Worm (Caenorhabditis elegans) whole organism, L4 larva: Measurements from ENCODE around the gene C06E1.1.

Experiments used
- F10B5.3 ChIP-seq: sonication (generic microtip); optimal IDR thresholded peaks from 2 replicates; lab custom pipeline; 2016; ENCODE audit warnings: mild to moderate bottlenecking, missing genetic modification characterization, missing compliant biosample characterization
- F44E2.7 ChIP-seq: fragments of 200-800 bp; sonication (Bioruptor generic); IDR thresholded peaks from 2 replicates; pipeline ENCODE4 v2.1.2; 2022; ENCODE audit warnings: missing genetic modification characterization, missing compliant biosample characterization
- F49E8.2 ChIP-seq: sonication (generic microtip); optimal IDR thresholded peaks from 2 replicates; lab custom pipeline; 2016; ENCODE audit warnings: missing compliant biosample characterization, mild to moderate bottlenecking, missing genetic modification characterization, borderline replicate concordance
- T26A8.4 ChIP-seq: fragments of 200-800 bp; sonication (Bioruptor generic); IDR thresholded peaks from 2 replicates; pipeline ENCODE4 v1.3.6; 2022; ENCODE audit warnings: missing genetic modification characterization, missing compliant biosample characterization
- Y105C5A.15 ChIP-seq: fragments of 200-800 bp; sonication (Bioruptor generic); IDR thresholded peaks from 2 replicates; pipeline ENCODE4 v1.3.6; 2022; ENCODE audit warnings: missing genetic modification characterization, missing compliant biosample characterization
- ZK337.2 ChIP-seq: fragments of 200-800 bp; sonication (Bioruptor generic); IDR thresholded peaks from 2 replicates; pipeline ENCODE4 v1.3.6; 2022; ENCODE audit warnings: missing genetic modification reagents, missing genetic modification characterization, missing compliant biosample characterization
- ama-1 ChIP-seq: fragments of 150-350 bp; optimal IDR thresholded peaks from 2 replicates; lab custom pipeline; 2014; ENCODE audit warnings: inconsistent platforms, mixed read lengths
- arid-1 ChIP-seq: fragments of 200-800 bp; sonication (Bioruptor generic); conservative IDR thresholded peaks from 2 replicates; pipeline ENCODE4 v1.3.6; 2022; ENCODE audit warnings: missing genetic modification reagents, missing genetic modification characterization, missing compliant biosample characterization
- ceh-28 ChIP-seq: fragments of 150-350 bp; optimal IDR thresholded peaks from 2 replicates; lab custom pipeline; 2014; ENCODE audit warnings: missing biosample characterization, missing genetic modification reagents, missing genetic modification characterization
- ceh-44 ChIP-seq: fragments of 200-800 bp; sonication (Bioruptor generic); IDR thresholded peaks from 2 replicates; pipeline ENCODE4 v1.3.6; 2022; ENCODE audit warnings: missing genetic modification reagents, missing genetic modification characterization, missing compliant biosample characterization
- ceh-62 ChIP-seq: sonication (generic microtip); optimal IDR thresholded peaks from 2 replicates; lab custom pipeline; 2017; ENCODE audit warnings: missing biosample characterization, missing genetic modification characterization
- ceh-82 ChIP-seq: sonication (generic microtip); optimal IDR thresholded peaks from 2 replicates; lab custom pipeline; 2017; ENCODE audit warnings: missing biosample characterization, missing genetic modification characterization
- cey-2 ChIP-seq: sonication (generic microtip); optimal IDR thresholded peaks from 3 replicates; lab custom pipeline; 2017; ENCODE audit warnings: missing genetic modification characterization, mild to moderate bottlenecking, missing compliant biosample characterization, antibody characterized with exemption, borderline replicate concordance; ENCODE audit not compliant: insufficient read depth
- ctbp-1 ChIP-seq: fragments of 200-800 bp; sonication (Bioruptor generic); IDR thresholded peaks from 2 replicates; pipeline ENCODE4 v1.3.6; 2022; ENCODE audit warnings: missing genetic modification reagents, missing genetic modification characterization, missing compliant biosample characterization
- daf-12 ChIP-seq: fragments of 150-350 bp; optimal IDR thresholded peaks from 2 replicates; lab custom pipeline; 2014; ENCODE audit warnings: missing biosample characterization, missing genetic modification reagents, missing genetic modification characterization
- daf-19 ChIP-seq: fragments of 200-800 bp; sonication (Bioruptor generic); conservative IDR thresholded peaks from 2 replicates; pipeline ENCODE4 v1.3.6; 2022; ENCODE audit warnings: missing genetic modification characterization, missing compliant biosample characterization
- dmd-6 ChIP-seq: fragments of 200-800 bp; sonication (Bioruptor generic); IDR thresholded peaks from 2 replicates; pipeline ENCODE4 v1.3.6; 2022; ENCODE audit warnings: missing genetic modification reagents, missing genetic modification characterization, missing compliant biosample characterization
- dmd-8 ChIP-seq: fragments of 200-800 bp; sonication (Bioruptor generic); IDR thresholded peaks from 2 replicates; pipeline ENCODE4 v1.3.6; 2022; ENCODE audit warnings: missing genetic modification characterization, missing compliant biosample characterization
- dmd-9 ChIP-seq: fragments of 200-800 bp; sonication (Bioruptor generic); IDR thresholded peaks from 2 replicates; pipeline ENCODE4 v1.3.6; 2022; ENCODE audit warnings: missing genetic modification reagents, missing genetic modification characterization, missing compliant biosample characterization
- dve-1 ChIP-seq: sonication (generic microtip); optimal IDR thresholded peaks from 2 replicates; lab custom pipeline; 2017; ENCODE audit warnings: antibody characterized with exemption, mild to moderate bottlenecking, missing genetic modification characterization, missing compliant biosample characterization; ENCODE audit not compliant: insufficient read depth
- hif-1 ChIP-seq, 2 experiments: sonication (generic microtip); optimal IDR thresholded peaks; 2 replicates each; lab custom pipeline; 2016 to 2017; ENCODE audit warnings: missing compliant biosample characterization in 2 of 2, missing genetic modification characterization in 2 of 2, missing genetic modification reagents in 2 of 2, missing genotype in 2 of 2, mild to moderate bottlenecking in 1 of 2
- hlh-11 ChIP-seq: fragments of 200-800 bp; sonication (Bioruptor generic); optimal IDR thresholded peaks from 2 replicates; lab custom pipeline; 2018; ENCODE audit warnings: mild to moderate bottlenecking, missing genetic modification characterization, missing compliant biosample characterization
- hlh-30 ChIP-seq: sonication (generic microtip); optimal IDR thresholded peaks from 2 replicates; lab custom pipeline; 2017; ENCODE audit warnings: antibody characterized with exemption, mild to moderate bottlenecking, missing genetic modification characterization, missing compliant biosample characterization; ENCODE audit not compliant: insufficient read depth
- hmg-1.1 ChIP-seq: fragments of 200-800 bp; sonication (Bioruptor generic); IDR thresholded peaks from 2 replicates; pipeline ENCODE4 v1.3.6; 2022; ENCODE audit warnings: missing genetic modification reagents, missing genetic modification characterization, missing compliant biosample characterization
- lim-7 ChIP-seq: fragments of 200-800 bp; sonication (Bioruptor generic); IDR thresholded peaks from 2 replicates; pipeline ENCODE4 v1.3.6; 2022; ENCODE audit warnings: missing genetic modification characterization, missing compliant biosample characterization
- lin-29 ChIP-seq: fragments of 200-800 bp; sonication (Bioruptor generic); IDR thresholded peaks from 2 replicates; pipeline ENCODE4 v1.3.6; 2022; ENCODE audit warnings: missing genetic modification reagents, missing genetic modification characterization, missing compliant biosample characterization
- lir-3 ChIP-seq: sonication (generic microtip); optimal IDR thresholded peaks from 2 replicates; lab custom pipeline; 2016; ENCODE audit warnings: mild to moderate bottlenecking, missing genetic modification characterization, missing compliant biosample characterization
- lsy-2 ChIP-seq, 2 experiments: fragments of 150-350 bp in 1 of 2; sonication (generic microtip) in 1 of 2; optimal IDR thresholded peaks; 2 replicates each; lab custom pipeline; 2014 to 2017; ENCODE audit warnings: missing biosample characterization in 2 of 2, missing genetic modification characterization in 2 of 2
- madf-9 ChIP-seq: fragments of 200-800 bp; sonication (Bioruptor generic); conservative IDR thresholded peaks from 2 replicates; pipeline ENCODE4 v1.3.6; 2022; ENCODE audit warnings: missing genetic modification reagents, missing genetic modification characterization, missing compliant biosample characterization
- mdl-1 ChIP-seq, 2 experiments: fragments of 150-350 bp in 1 of 2; sonication (generic microtip) in 1 of 2; optimal IDR thresholded peaks; 2 replicates each; lab custom pipeline; 2014 to 2017; ENCODE audit warnings: missing biosample characterization in 2 of 2, missing genetic modification characterization in 2 of 2
- mdt-29 ChIP-seq: fragments of 200-800 bp; sonication (Bioruptor generic); IDR thresholded peaks from 2 replicates; pipeline ENCODE4 v1.3.6; 2022; ENCODE audit warnings: missing genetic modification reagents, missing genetic modification characterization, missing compliant biosample characterization
- mep-1 ChIP-seq: fragments of 150-350 bp; sonication (generic microtip); optimal IDR thresholded peaks from 3 replicates; lab custom pipeline; 2014; ENCODE audit warnings: missing biosample characterization, missing genetic modification characterization
- mes-2 ChIP-seq: sonication (generic microtip); optimal IDR thresholded peaks from 2 replicates; lab custom pipeline; 2016; ENCODE audit warnings: missing genotype, mild to moderate bottlenecking, missing genetic modification characterization, missing compliant biosample characterization; ENCODE audit not compliant: poor library complexity, severe bottlenecking
- nhr-10 ChIP-seq: fragments of 150-350 bp; optimal IDR thresholded peaks from 2 replicates; lab custom pipeline; 2014; ENCODE audit warnings: missing biosample characterization, missing genetic modification characterization
- nhr-25 ChIP-seq: sonication (generic microtip); optimal IDR thresholded peaks from 2 replicates; lab custom pipeline; 2017; ENCODE audit warnings: missing genetic modification characterization, mild to moderate bottlenecking, missing compliant biosample characterization, antibody characterized with exemption, moderate library complexity, borderline replicate concordance; ENCODE audit not compliant: insufficient read depth
- nhr-28 ChIP-seq: fragments of 150-350 bp; optimal IDR thresholded peaks from 2 replicates; lab custom pipeline; 2014; ENCODE audit warnings: missing biosample characterization, missing genetic modification characterization
- nhr-6 ChIP-seq: fragments of 150-350 bp; optimal IDR thresholded peaks from 2 replicates; lab custom pipeline; 2014; ENCODE audit warnings: missing biosample characterization, missing genetic modification characterization
- pha-4 ChIP-seq, 2 experiments: fragments of 150-350 bp in 1 of 2; fragments of 200-800 bp in 1 of 2; sonication (Bioruptor generic) in 1 of 2; IDR thresholded peaks in 1 of 2; optimal IDR thresholded peaks in 1 of 2; 2 replicates each; pipeline versions ENCODE4 v1.3.6 to Lab custom; 2014 to 2022; ENCODE audit warnings: missing genetic modification characterization in 2 of 2, missing genetic modification reagents in 2 of 2, missing biosample characterization in 1 of 2, missing compliant biosample characterization in 1 of 2
- pqm-1 ChIP-seq: sonication (generic microtip); optimal IDR thresholded peaks from 2 replicates; lab custom pipeline; 2017; ENCODE audit warnings: missing biosample characterization, missing genetic modification characterization
- spr-1 ChIP-seq: sonication (generic microtip); optimal IDR thresholded peaks from 2 replicates; lab custom pipeline; 2016; ENCODE audit warnings: mild to moderate bottlenecking, missing genetic modification characterization, missing compliant biosample characterization
- spr-3 ChIP-seq: fragments of 200-800 bp; sonication (Bioruptor generic); optimal IDR thresholded peaks from 2 replicates; lab custom pipeline; 2018; ENCODE audit warnings: mild to moderate bottlenecking, missing genetic modification characterization, missing compliant biosample characterization
- tag-97 ChIP-seq: fragments of 200-800 bp; sonication (Bioruptor generic); IDR thresholded peaks from 2 replicates; pipeline ENCODE4 v1.3.6; 2022; ENCODE audit warnings: missing genetic modification characterization, missing compliant biosample characterization
- tra-1 ChIP-seq: fragments of 200-800 bp; sonication (Bioruptor generic); IDR thresholded peaks from 2 replicates; pipeline ENCODE4 v1.3.6; 2022; ENCODE audit warnings: missing genetic modification reagents, missing genetic modification characterization, missing compliant biosample characterization
- unc-39 ChIP-seq: sonication (generic microtip); optimal IDR thresholded peaks from 2 replicates; lab custom pipeline; 2017; ENCODE audit warnings: missing biosample characterization, missing genetic modification characterization
- zag-1 ChIP-seq: fragments of 150-350 bp; optimal IDR thresholded peaks from 2 replicates; lab custom pipeline; 2014; ENCODE audit warnings: missing biosample characterization, missing genetic modification characterization
- zfp-2 ChIP-seq: sonication (generic microtip); optimal IDR thresholded peaks from 2 replicates; lab custom pipeline; 2016; ENCODE audit warnings: mild to moderate bottlenecking, missing genetic modification characterization, missing compliant biosample characterization
- ztf-7 ChIP-seq: fragments of 150-350 bp; optimal IDR thresholded peaks from 2 replicates; lab custom pipeline; 2014; ENCODE audit warnings: missing biosample characterization, missing genetic modification characterization

The C06E1.1 gene

ce11 chrIII:8652922-8653321 lies 47.3 kb downstream of the C06E1.1 start (continued):
- TF ChIP-seq nhr-10: no peak
- peak; percentile 35; the same call in 1 of the 2 replicates for TF ChIP-seq madf-9 (GFP tag; lab: Robert Waterston, UW)
- no peak for TF ChIP-seq ceh-62 (tag; lab: Kevin White, UChicago)
- TF ChIP-seq mdl-1 (tag; optimal IDR thresholded peaks at IDR 0.05; lab: Kevin White, UChicago): no peak
- no peak; the same call in 1 of the 2 replicates for TF ChIP-seq dmd-6 (GFP tag; lab: Robert Waterston, UW)
- peak; percentile 75 for TF ChIP-seq T26A8.4 (GFP tag; lab: Robert Waterston, UW)
- no peak; the same call in 1 of the 2 replicates for TF ChIP-seq pha-4 (GFP tag; IDR thresholded peaks at IDR 0.05; lab: Robert Waterston, UW)
- no peak for TF ChIP-seq pha-4 (tag; optimal IDR thresholded peaks at IDR 0.05; lab: Kevin White, UChicago)
- TF ChIP-seq F49E8.2 (tag; lab: Kevin White, UChicago): no peak
- TF ChIP-seq hif-1 (tag; optimal IDR thresholded peaks at IDR 0.05; lab: Kevin White, UChicago): peak in 1 of 2 experiments; percentile 17
- TF ChIP-seq nhr-28 (tag; lab: Kevin White, UChicago): no peak
- TF ChIP-seq dmd-9: no peak
- no peak for TF ChIP-seq nhr-25 (tag; lab: Kevin White, UChicago)
- TF ChIP-seq cey-2 (tag; lab: Kevin White, UChicago): no peak
- peak; percentile 72 for TF ChIP-seq ama-1 (lab: Kevin White, UChicago)
- no peak for TF ChIP-seq pqm-1
- TF ChIP-seq F44E2.7 (GFP tag; lab: Robert Waterston, UW): no peak
- TF ChIP-seq nhr-6 (tag; lab: Kevin White, UChicago): no peak
- peak; percentile 71 for TF ChIP-seq mes-2
- no peak for TF ChIP-seq F10B5.3 (tag; lab: Kevin White, UChicago)
- TF ChIP-seq hmg-1.1 (GFP tag; lab: Robert Waterston, UW): peak; percentile 67
- TF ChIP-seq zag-1: no peak
- TF ChIP-seq dve-1 (tag; lab: Kevin White, UChicago): peak; percentile 20
- no peak for TF ChIP-seq unc-39 (tag; lab: Kevin White, UChicago)
- TF ChIP-seq hlh-11 (tag; lab: Kevin White, UChicago): peak; percentile 14
- peak; percentile 74; the same call in 1 of the 2 replicates for TF ChIP-seq dmd-8 (GFP tag; lab: Robert Waterston, UW)
- TF ChIP-seq ZK337.2: no peak
- TF ChIP-seq ceh-28 (tag; lab: Kevin White, UChicago): no peak
- no peak for TF ChIP-seq spr-3 (GFP tag; lab: Kevin White, UChicago)
- TF ChIP-seq lir-3 (tag; lab: Kevin White, UChicago): no peak

- TF ChIP-seq unc-39 (tag; lab: Kevin White, UChicago): no peak
- TF ChIP-seq F49E8.2 (tag; lab: Kevin White, UChicago): no peak
- no peak for TF ChIP-seq ceh-82 (tag; lab: Kevin White, UChicago)
- TF ChIP-seq zfp-2 (tag; lab: Kevin White, UChicago): no peak
- no peak for TF ChIP-seq dmd-6 (GFP tag; lab: Robert Waterston, UW)
- no peak for TF ChIP-seq ztf-7 (tag; lab: Kevin White, UChicago)
- no peak for TF ChIP-seq spr-1 (tag; lab: Kevin White, UChicago)
- no peak for TF ChIP-seq ceh-44
- no peak for TF ChIP-seq tag-97 (GFP tag; lab: Robert Waterston, UW)
- no peak for TF ChIP-seq hlh-11 (tag; lab: Kevin White, UChicago)
- no peak for TF ChIP-seq nhr-6 (tag; lab: Kevin White, UChicago)
- TF ChIP-seq lim-7 (GFP tag; lab: Robert Waterston, UW): peak; percentile 76
- TF ChIP-seq pha-4 (GFP tag; IDR thresholded peaks at IDR 0.05; lab: Robert Waterston, UW): no peak; the same call in 1 of the 2 replicates
- TF ChIP-seq pha-4 (tag; optimal IDR thresholded peaks at IDR 0.05; lab: Kevin White, UChicago): no peak
- TF ChIP-seq daf-12: no peak
- no peak for TF ChIP-seq hlh-30 (tag; lab: Kevin White, UChicago)
- TF ChIP-seq arid-1: peak; percentile 42; the same call in 1 of the 2 replicates
- peak; percentile 21; the same call in 1 of the 2 replicates for TF ChIP-seq mdt-29
- no peak for TF ChIP-seq mep-1 (tag; lab: Kevin White, UChicago)
- no peak for TF ChIP-seq lir-3 (tag; lab: Kevin White, UChicago)
- no peak for TF ChIP-seq lin-29 (GFP tag; lab: Robert Waterston, UW)
- TF ChIP-seq nhr-25 (tag; lab: Kevin White, UChicago): no peak
- TF ChIP-seq tra-1: 0 out of 2 replicates have a peak, but pooled peaks have one; percentile 31
- TF ChIP-seq ceh-62 (tag; lab: Kevin White, UChicago): no peak
- TF ChIP-seq ctbp-1 (GFP tag; lab: Robert Waterston, UW): no peak
- no peak for TF ChIP-seq daf-19
- TF ChIP-seq lsy-2 (tag; optimal IDR thresholded peaks at IDR 0.05; lab: Kevin White, UChicago): no peak
- TF ChIP-seq mdl-1 (tag; optimal IDR thresholded peaks at IDR 0.05; lab: Kevin White, UChicago): no peak
- no peak for TF ChIP-seq Y105C5A.15 (GFP tag; lab: Robert Waterston, UW)
- TF ChIP-seq F10B5.3 (tag; lab: Kevin White, UChicago): no peak
Observed at ce11 chrIII:8653457-8653856, 47.8 kb downstream of the C06E1.1 start.
